Worm (Caenorhabditis elegans) whole organism, L3 larva: ENCODE results near the gene K05F6.12.
"Not testable (repeated sequence)": the region's sequence is repeated elsewhere in the genome, so short reads cannot be mapped to it uniquely, and the experiment has no call there.

Source experiments
- elt-1 ChIP-seq: fragments of 150-350 bp; optimal IDR thresholded peaks from 2 replicates; lab custom pipeline; 2014; ENCODE audit warnings: missing biosample characterization, missing genetic modification characterization
- elt-2 ChIP-seq: sonication (generic microtip); optimal IDR thresholded peaks from 2 replicates; lab custom pipeline; 2016; ENCODE audit warnings: missing genetic modification reagents, mild to moderate bottlenecking, missing genetic modification characterization, missing compliant biosample characterization
- fkh-10 ChIP-seq: sonication (generic microtip); optimal IDR thresholded peaks from 2 replicates; lab custom pipeline; 2017; ENCODE audit warnings: missing biosample characterization, missing genetic modification reagents, missing genetic modification characterization
- lin-15B ChIP-seq: fragments of 150-350 bp; optimal IDR thresholded peaks from 2 replicates; lab custom pipeline; 2014; ENCODE audit warnings: missing biosample characterization, missing genetic modification characterization
- nhr-11 ChIP-seq: fragments of 150-350 bp; optimal IDR thresholded peaks from 2 replicates; lab custom pipeline; 2014; ENCODE audit warnings: missing biosample characterization, missing genetic modification characterization
- nhr-23 ChIP-seq: fragments of 150-350 bp; optimal IDR thresholded peaks from 2 replicates; lab custom pipeline; 2014; ENCODE audit warnings: missing biosample characterization, missing genetic modification reagents, missing genetic modification characterization
- pha-4 ChIP-seq: fragments of 150-350 bp; optimal IDR thresholded peaks from 2 replicates; lab custom pipeline; 2014; ENCODE audit warnings: missing biosample characterization, missing genetic modification reagents, missing genetic modification characterization
- pqm-1 ChIP-seq: fragments of 150-350 bp; optimal IDR thresholded peaks from 2 replicates; lab custom pipeline; 2017; ENCODE audit warnings: missing biosample characterization, missing genetic modification characterization, inconsistent platforms

- TF ChIP-seq pqm-1 (tag; lab: Kevin White, UChicago); elt-2 (tag; lab: Kevin White, UChicago); nhr-11 (tag; lab: Kevin White, UChicago); nhr-23 (tag; lab: Kevin White, UChicago); pha-4 (tag; lab: Kevin White, UChicago); lin-15B (tag; lab: Kevin White, UChicago); elt-1 (tag; lab: Kevin White, UChicago); fkh-10 (GFP tag; lab: Kevin White, UChicago): not testable (repeated sequence)
Measured at ce11 chrII:1556217-1556616, 10.5 kb downstream of the K05F6.12 start, which contains the start of the genes fbxb-54 and fbxb-50.
